Fruit fly (Drosophila melanogaster) whole organism, embryonic: ENCODE measurements around the gene CG34136.

Experiments used
- Asciz ChIP-seq: fragments of 200-800 bp; sonication (Bioruptor generic); optimal IDR thresholded peaks from 2 replicates; lab custom pipeline; 2017; ENCODE audit warnings: missing biosample characterization, mild to moderate bottlenecking, missing genetic modification characterization, missing genetic modification reagents
- BEAF-32 ChIP-seq: fragments of 200-800 bp; sonication (Bioruptor generic); optimal IDR thresholded peaks from 3 replicates; lab custom pipeline; 2017; ENCODE audit warnings: missing biosample characterization, missing genetic modification characterization, mild to moderate bottlenecking, moderate library complexity, missing genetic modification reagents
- BtbVII ChIP-seq: fragments of 200-800 bp; sonication (Bioruptor generic); optimal IDR thresholded peaks from 3 replicates; lab custom pipeline; 2017; ENCODE audit warnings: missing biosample characterization, mild to moderate bottlenecking, missing genetic modification characterization
- CG10565 ChIP-seq: fragments of 200-800 bp; sonication (Bioruptor generic); optimal IDR thresholded peaks from 3 replicates; lab custom pipeline; 2016; ENCODE audit warnings: missing biosample characterization, mild to moderate bottlenecking, missing genetic modification characterization
- CG12391 ChIP-seq: fragments of 200-800 bp; sonication (Bioruptor generic); optimal IDR thresholded peaks from 3 replicates; lab custom pipeline; 2018; ENCODE audit warnings: missing biosample characterization, mild to moderate bottlenecking, missing genetic modification characterization, moderate library complexity
- CG14014 ChIP-seq: fragments of 200-800 bp; sonication (Bioruptor generic); IDR thresholded peaks from 2 replicates; pipeline ENCODE4 v1.3.6; 2022; ENCODE audit warnings: missing biosample characterization, missing genetic modification characterization
- CG16813 ChIP-seq: fragments of 200-800 bp; sonication (Bioruptor generic); IDR thresholded peaks from 3 replicates; pipeline ENCODE4 v1.3.6; 2022; ENCODE audit warnings: missing biosample characterization, missing genetic modification characterization; ENCODE audit not compliant: partially characterized antibody
- CG16863 ChIP-seq: fragments of 200-800 bp; sonication (Bioruptor generic); optimal IDR thresholded peaks from 3 replicates; lab custom pipeline; 2016; ENCODE audit warnings: missing biosample characterization, missing genetic modification characterization
- CG17912 ChIP-seq: fragments of 200-800 bp; sonication (Bioruptor generic); optimal IDR thresholded peaks from 2 replicates; lab custom pipeline; 2018; ENCODE audit warnings: missing biosample characterization, mild to moderate bottlenecking, missing genetic modification characterization
- CG18619 ChIP-seq: fragments of 200-800 bp; sonication (Bioruptor generic); optimal IDR thresholded peaks from 3 replicates; lab custom pipeline; 2017; ENCODE audit warnings: missing biosample characterization, mild to moderate bottlenecking, missing genetic modification characterization
- CG43689 ChIP-seq: fragments of 200-800 bp; sonication (Bioruptor generic); IDR thresholded peaks from 2 replicates; pipeline ENCODE4 v1.3.6; 2022; ENCODE audit warnings: missing biosample characterization, missing genetic modification characterization
- CG4424 ChIP-seq: fragments of 200-800 bp; sonication (Bioruptor generic); optimal IDR thresholded peaks from 3 replicates; lab custom pipeline; 2016; ENCODE audit warnings: missing biosample characterization, missing genetic modification characterization
- CG7786 ChIP-seq: fragments of 200-800 bp; sonication (Bioruptor generic); optimal IDR thresholded peaks from 2 replicates; lab custom pipeline; 2016; ENCODE audit warnings: missing biosample characterization, missing genetic modification characterization
- CG7963 ChIP-seq: fragments of 200-800 bp; sonication (Bioruptor generic); IDR thresholded peaks from 3 replicates; pipeline ENCODE4 v1.3.6; 2022; ENCODE audit warnings: missing biosample characterization, missing genetic modification characterization; ENCODE audit not compliant: partially characterized antibody
- D19A ChIP-seq: fragments of 200-800 bp; optimal IDR thresholded peaks from 3 replicates; lab custom pipeline; 2019; ENCODE audit warnings: missing biosample characterization, mild to moderate bottlenecking, missing genetic modification characterization, moderate library complexity
- Dek ChIP-seq: fragments of 200-800 bp; sonication (Bioruptor generic); optimal IDR thresholded peaks from 3 replicates; lab custom pipeline; 2019; ENCODE audit warnings: missing biosample characterization, mild to moderate bottlenecking, missing genetic modification characterization, moderate library complexity
- Ets97D ChIP-seq: fragments of 200-800 bp; sonication (Bioruptor generic); optimal IDR thresholded peaks from 3 replicates; lab custom pipeline; 2016; ENCODE audit warnings: missing biosample characterization, missing genetic modification characterization
- Fer3 ChIP-seq: fragments of 200-800 bp; sonication (Bioruptor generic); optimal IDR thresholded peaks from 2 replicates; lab custom pipeline; 2018; ENCODE audit warnings: missing biosample characterization, mild to moderate bottlenecking, missing genetic modification characterization, moderate library complexity
- HHEX ChIP-seq: fragments of 200-800 bp; sonication (Bioruptor generic); optimal IDR thresholded peaks from 3 replicates; lab custom pipeline; 2017; ENCODE audit warnings: missing biosample characterization, mild to moderate bottlenecking, missing genetic modification characterization, missing genetic modification reagents
- HmgD ChIP-seq: fragments of 200-800 bp; sonication (Bioruptor generic); optimal IDR thresholded peaks from 3 replicates; lab custom pipeline; 2016; ENCODE audit warnings: missing biosample characterization, missing genetic modification characterization
- Hr51 ChIP-seq, 2 experiments: fragments of 200-800 bp; sonication (Bioruptor generic); optimal IDR thresholded peaks; 2 replicates in 1 of 2; 3 replicates in 1 of 2; lab custom pipeline; 2016 to 2018; ENCODE audit warnings: missing biosample characterization in 2 of 2, missing genetic modification characterization in 2 of 2, mild to moderate bottlenecking in 1 of 2, moderate library complexity in 1 of 2
- Jarid2 ChIP-seq: fragments of 200-800 bp; sonication (Bioruptor generic); optimal IDR thresholded peaks from 3 replicates; lab custom pipeline; 2017; ENCODE audit warnings: mild to moderate bottlenecking, missing biosample characterization, missing genetic modification reagents, missing genetic modification characterization
- MBD-R2 ChIP-seq: fragments of 200-800 bp; sonication (Bioruptor generic); IDR thresholded peaks from 2 replicates; pipeline ENCODE4 v1.3.6; 2022; ENCODE audit warnings: missing biosample characterization, missing genetic modification characterization
- Meics ChIP-seq: fragments of 200-800 bp; sonication (Bioruptor generic); optimal IDR thresholded peaks from 2 replicates; lab custom pipeline; 2017; ENCODE audit warnings: missing biosample characterization, mild to moderate bottlenecking, missing genetic modification characterization
- Optix ChIP-seq: fragments of 200-800 bp; sonication (Bioruptor generic); IDR thresholded peaks from 3 replicates; pipeline ENCODE4 v1.3.6; 2022; ENCODE audit warnings: missing biosample characterization, missing genetic modification characterization
- Six4 ChIP-seq: fragments of 200-800 bp; sonication (Bioruptor generic); optimal IDR thresholded peaks from 2 replicates; lab custom pipeline; 2016; ENCODE audit warnings: missing biosample characterization, missing genetic modification characterization
- Trl ChIP-seq, 3 experiments: fragments of >200 bp in 2 of 3; fragments of 200-800 bp in 1 of 3; sonication (Bioruptor generic) in 1 of 3; optimal IDR thresholded peaks; 2 replicates in 1 of 3; 3 replicates in 2 of 3; lab custom pipeline; 2016 to 2017; ENCODE audit warnings: missing biosample characterization in 1 of 3, missing genetic modification characterization in 1 of 3
- bab2 ChIP-seq: fragments of 200-800 bp; sonication (Bioruptor generic); optimal IDR thresholded peaks from 2 replicates; lab custom pipeline; 2016; ENCODE audit warnings: missing biosample characterization, missing genetic modification characterization
- caup ChIP-seq: fragments of 200-800 bp; sonication (Bioruptor generic); optimal IDR thresholded peaks from 3 replicates; lab custom pipeline; 2017; ENCODE audit warnings: missing biosample characterization, mild to moderate bottlenecking, missing genetic modification characterization, moderate library complexity; ENCODE audit not compliant: severe bottlenecking
- dmrt11E ChIP-seq: fragments of 200-800 bp; sonication (Bioruptor generic); optimal IDR thresholded peaks from 3 replicates; lab custom pipeline; 2018; ENCODE audit warnings: missing biosample characterization, mild to moderate bottlenecking, missing genetic modification characterization, moderate library complexity
- eve ChIP-seq, 2 experiments: fragments of >200 bp; optimal IDR thresholded peaks; 2 replicates each; lab custom pipeline; 2017; ENCODE audit warnings: missing biosample characterization in 2 of 2, missing genetic modification characterization in 2 of 2
- exex ChIP-seq: fragments of 200-800 bp; sonication (Bioruptor generic); optimal IDR thresholded peaks from 4 replicates; lab custom pipeline; 2018; ENCODE audit warnings: missing biosample characterization, mild to moderate bottlenecking, missing genetic modification characterization, moderate library complexity
- fd64A ChIP-seq: fragments of 200-800 bp; sonication (Bioruptor generic); optimal IDR thresholded peaks from 3 replicates; lab custom pipeline; 2018; ENCODE audit warnings: missing biosample characterization, mild to moderate bottlenecking, missing genetic modification characterization
- grn ChIP-seq: fragments of 200-800 bp; sonication (Bioruptor generic); optimal IDR thresholded peaks from 3 replicates; lab custom pipeline; 2017; ENCODE audit warnings: missing biosample characterization, missing genetic modification characterization
- gro ChIP-seq: fragments of 200-800 bp; sonication (Bioruptor generic); optimal IDR thresholded peaks from 2 replicates; lab custom pipeline; 2016; ENCODE audit warnings: missing biosample characterization, missing genetic modification characterization
- mirr ChIP-seq: fragments of 200-800 bp; sonication (Bioruptor generic); optimal IDR thresholded peaks from 3 replicates; lab custom pipeline; 2018; ENCODE audit warnings: missing biosample characterization, mild to moderate bottlenecking, missing genetic modification characterization
- pho ChIP-seq: fragments of 200-800 bp; sonication (Bioruptor generic); optimal IDR thresholded peaks from 2 replicates; lab custom pipeline; 2016; ENCODE audit warnings: missing biosample characterization, missing genetic modification characterization
- rib ChIP-seq: fragments of 200-800 bp; sonication (Bioruptor generic); IDR thresholded peaks from 2 replicates; pipeline ENCODE4 v1.3.6; 2022; ENCODE audit warnings: missing biosample characterization, missing genetic modification characterization
- salm ChIP-seq: fragments of 200-800 bp; sonication (Bioruptor generic); optimal IDR thresholded peaks from 2 replicates; lab custom pipeline; 2018; ENCODE audit warnings: missing biosample characterization, mild to moderate bottlenecking, missing genetic modification characterization
- schlank ChIP-seq: fragments of 200-800 bp; sonication (Bioruptor generic); optimal IDR thresholded peaks from 2 replicates; lab custom pipeline; 2018; ENCODE audit warnings: missing biosample characterization, mild to moderate bottlenecking, missing genetic modification characterization
- seq ChIP-seq: fragments of 200-800 bp; sonication (Bioruptor generic); IDR thresholded peaks from 2 replicates; pipeline ENCODE4 v1.3.6; 2022; ENCODE audit warnings: missing biosample characterization, missing genetic modification characterization
- sqz ChIP-seq: fragments of 200-800 bp; sonication (Bioruptor generic); optimal IDR thresholded peaks from 3 replicates; lab custom pipeline; 2018; ENCODE audit warnings: missing biosample characterization, mild to moderate bottlenecking, missing genetic modification characterization
- stwl ChIP-seq: fragments of 200-800 bp; sonication (Bioruptor generic); optimal IDR thresholded peaks from 3 replicates; lab custom pipeline; 2018; ENCODE audit warnings: missing biosample characterization, mild to moderate bottlenecking, missing genetic modification characterization, moderate library complexity
- tna ChIP-seq: fragments of 200-800 bp; sonication (Bioruptor generic); IDR thresholded peaks from 2 replicates; pipeline ENCODE4 v1.3.6; 2022; ENCODE audit warnings: missing biosample characterization, missing genetic modification characterization; ENCODE audit not compliant: partially characterized antibody
- trem ChIP-seq: fragments of 200-800 bp; optimal IDR thresholded peaks from 3 replicates; lab custom pipeline; 2019; ENCODE audit warnings: missing biosample characterization, mild to moderate bottlenecking, missing genetic modification characterization, moderate library complexity
- wek ChIP-seq: fragments of 200-800 bp; sonication (Bioruptor generic); optimal IDR thresholded peaks from 3 replicates; lab custom pipeline; 2018; ENCODE audit warnings: missing biosample characterization, mild to moderate bottlenecking, missing genetic modification characterization, moderate library complexity
- zfh2 ChIP-seq: fragments of 200-800 bp; sonication (Bioruptor generic); optimal IDR thresholded peaks from 2 replicates; lab custom pipeline; 2016; ENCODE audit warnings: missing biosample characterization, missing genetic modification characterization

CG34136 gene

DNA sequence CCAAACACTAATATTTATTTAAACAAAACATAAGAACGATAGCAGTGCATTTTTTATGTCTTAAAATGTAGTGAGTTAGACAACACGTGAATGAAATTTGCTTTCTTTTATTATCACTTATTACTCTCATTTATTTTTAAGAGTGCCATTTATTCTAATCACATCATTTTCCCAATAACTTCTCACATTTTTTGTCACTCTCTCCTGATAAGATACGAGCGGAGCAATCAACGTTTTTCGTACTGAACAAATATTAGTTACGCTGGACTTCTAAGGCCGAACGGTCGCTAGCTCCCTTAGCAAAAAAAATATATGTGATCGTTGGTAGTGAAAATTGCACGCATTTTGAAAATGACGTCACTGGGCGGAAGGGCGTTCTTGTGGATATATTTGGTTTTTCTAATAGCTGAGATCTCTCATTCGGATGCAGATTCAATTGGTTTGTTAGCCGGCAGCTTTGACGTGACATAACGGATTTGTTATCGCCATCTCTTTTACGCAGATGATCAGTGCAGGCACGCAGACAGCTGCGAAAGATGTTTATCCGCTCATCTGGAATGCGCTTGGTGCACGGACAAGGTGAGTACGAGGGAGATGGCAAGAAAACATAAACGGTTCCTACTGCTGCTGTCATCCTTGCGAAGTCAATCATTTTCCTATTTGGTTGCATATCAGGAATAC, 43.8 kb upstream of the CG34136 start, which contains the start of gene Itgbn (continued):
- TF ChIP-seq mirr (GFP tag; lab: Kevin White, UChicago) = peak; percentile 38
- TF ChIP-seq exex (tag; lab: Kevin White, UChicago) = peak; percentile 61
- TF ChIP-seq Meics (GFP tag; lab: Kevin White, UChicago) = no peak
- TF ChIP-seq grn (GFP tag; lab: Kevin White, UChicago) = peak; percentile 71
- TF ChIP-seq gro (GFP tag; lab: Kevin White, UChicago) = peak; percentile 20
- TF ChIP-seq schlank (tag; lab: Kevin White, UChicago) = no peak
- TF ChIP-seq sqz = peak; percentile 29
- peak in 1 of 2 experiments; percentile 20 for TF ChIP-seq Trl (optimal IDR thresholded peaks at IDR 0.05; lab: Kevin White, UChicago)
- TF ChIP-seq Trl (GFP tag; optimal IDR thresholded peaks at IDR 0.05; lab: Kevin White, UChicago) = no peak
- no peak for TF ChIP-seq CG43689 (GFP tag; lab: Robert Waterston, UW)
- no peak for TF ChIP-seq Six4 (GFP tag; lab: Kevin White, UChicago)
- peak in 1 of 2 experiments; percentile 40 for TF ChIP-seq eve (GFP tag; optimal IDR thresholded peaks at IDR 0.05; lab: Kevin White, UChicago)
- TF ChIP-seq Jarid2 (GFP tag; lab: Kevin White, UChicago) = peak; percentile 53

- TF ChIP-seq CG4424 (GFP tag; lab: Kevin White, UChicago) (no peak), wek (GFP tag; lab: Kevin White, UChicago) (no peak), caup (GFP tag; lab: Kevin White, UChicago) (peak; percentile 1), Ets97D (GFP tag; lab: Kevin White, UChicago) (no peak), zfh2 (GFP tag; lab: Kevin White, UChicago) (no peak), tna (GFP tag; lab: Robert Waterston, UW) (no peak), BtbVII (no peak), rib (GFP tag; lab: Robert Waterston, UW) (no peak), Fer3 (tag; lab: Kevin White, UChicago) (no peak), D19A (no peak), stwl (tag; lab: Kevin White, UChicago) (no peak), MBD-R2 (GFP tag; lab: Robert Waterston, UW) (no peak), pho (no peak), HHEX (no peak), CG16863 (GFP tag; lab: Kevin White, UChicago) (no peak), BEAF-32 (GFP tag; lab: Kevin White, UChicago) (no peak), trem (tag; lab: Kevin White, UChicago) (no peak), CG16813 (GFP tag; lab: Robert Waterston, UW) (no peak), CG12391 (tag; lab: Kevin White, UChicago) (no peak), CG10565 (GFP tag; lab: Kevin White, UChicago) (no peak), CG7786 (GFP tag; lab: Kevin White, UChicago) (no peak), CG7963 (GFP tag; lab: Robert Waterston, UW) (no peak), fd64A (no peak), bab2 (GFP tag; lab: Kevin White, UChicago) (no peak), HmgD (GFP tag; lab: Kevin White, UChicago) (no peak), Asciz (GFP tag; lab: Kevin White, UChicago) (no peak), CG14014 (GFP tag; lab: Robert Waterston, UW) (no peak), salm (tag; lab: Kevin White, UChicago) (no peak), Hr51 (GFP tag; optimal IDR thresholded peaks at IDR 0.05; lab: Kevin White, UChicago) (no peak), eve (GFP tag; optimal IDR thresholded peaks at IDR 0.05; lab: Kevin White, UChicago) (peak in 1 of 2 experiments; percentile 29), dmrt11E (tag; lab: Kevin White, UChicago) (no peak), seq (GFP tag; lab: Robert Waterston, UW) (no peak), CG17912 (GFP tag; lab: Kevin White, UChicago) (no peak), CG18619 (GFP tag; lab: Kevin White, UChicago) (no peak), Dek (no peak), Optix (no peak)
These were observed 43.1 kb upstream of the CG34136 start for dm6 chr2L:21053623-21054022.
